Worm (Caenorhabditis elegans) whole organism, L1 larva: ENCODE data around the gene nhr-39.

Source experiments
- C04F5.9 ChIP-seq: sonication (generic microtip); optimal IDR thresholded peaks from 2 replicates; lab custom pipeline; 2016; ENCODE audit warnings: missing genetic modification characterization, missing compliant biosample characterization
- C34B4.2 ChIP-seq: sonication (generic microtip); optimal IDR thresholded peaks from 2 replicates; lab custom pipeline; 2017; ENCODE audit warnings: mild to moderate bottlenecking, missing genetic modification characterization, missing compliant biosample characterization
- F16B12.6 ChIP-seq: fragments of 150-350 bp; optimal IDR thresholded peaks from 2 replicates; lab custom pipeline; 2014; ENCODE audit warnings: missing biosample characterization, missing genetic modification characterization
- Y116A8C.19 ChIP-seq: sonication (generic microtip); optimal IDR thresholded peaks from 2 replicates; lab custom pipeline; 2016; ENCODE audit warnings: missing compliant biosample characterization, missing genetic modification characterization, borderline replicate concordance
- alr-1 ChIP-seq: fragments of 200-800 bp; sonication (Bioruptor generic); optimal IDR thresholded peaks from 2 replicates; lab custom pipeline; 2018; ENCODE audit warnings: borderline replicate concordance, mild to moderate bottlenecking, missing genetic modification characterization, missing compliant biosample characterization
- aly-2 ChIP-seq: fragments of 150-350 bp; optimal IDR thresholded peaks from 2 replicates; lab custom pipeline; 2014; ENCODE audit warnings: missing biosample characterization, missing genetic modification characterization
- blmp-1 ChIP-seq: fragments of 150-350 bp; optimal IDR thresholded peaks from 2 replicates; lab custom pipeline; 2014; ENCODE audit warnings: missing biosample characterization, missing genetic modification characterization
- ceh-63 ChIP-seq: fragments of 200-800 bp; sonication (Bioruptor generic); optimal IDR thresholded peaks from 2 replicates; lab custom pipeline; 2018; ENCODE audit warnings: mild to moderate bottlenecking, missing genetic modification characterization, missing compliant biosample characterization
- ceh-88 ChIP-seq: fragments of 200-800 bp; sonication (Bioruptor generic); IDR thresholded peaks from 2 replicates; pipeline ENCODE4 v1.3.6; 2022; ENCODE audit warnings: missing genetic modification characterization, missing compliant biosample characterization
- ceh-90 ChIP-seq: sonication (generic microtip); optimal IDR thresholded peaks from 2 replicates; lab custom pipeline; 2016; ENCODE audit warnings: missing genetic modification characterization, missing compliant biosample characterization
- ces-1 ChIP-seq: fragments of 150-350 bp; optimal IDR thresholded peaks from 2 replicates; lab custom pipeline; 2014; ENCODE audit warnings: missing biosample characterization, missing genetic modification reagents, missing genetic modification characterization
- efl-1 ChIP-seq, 4 experiments: fragments of 150-350 bp; optimal IDR thresholded peaks in 3 of 4; peaks in 1 of 4; 1 replicate in 1 of 4; 2 replicates in 3 of 4; lab custom pipeline; 2014; ENCODE audit warnings: missing biosample characterization in 2 of 4, missing genetic modification characterization in 2 of 4, missing genetic modification reagents in 2 of 4
- elt-2 ChIP-seq: sonication (generic microtip); optimal IDR thresholded peaks from 2 replicates; lab custom pipeline; 2016; ENCODE audit warnings: missing genetic modification characterization, mild to moderate bottlenecking, inconsistent platforms, missing compliant biosample characterization, missing genetic modification reagents
- elt-3 ChIP-seq, 6 experiments: fragments of 150-350 bp in 1 of 6; sonication (generic microtip); optimal IDR thresholded peaks; 2 replicates each; lab custom pipeline; 2017 to 2018; ENCODE audit warnings: missing biosample characterization in 6 of 6, missing genetic modification characterization in 6 of 6, inconsistent platforms in 1 of 6
- fkh-8 ChIP-seq: sonication (generic microtip); optimal IDR thresholded peaks from 2 replicates; lab custom pipeline; 2016; ENCODE audit warnings: mild to moderate bottlenecking, missing genetic modification characterization, missing compliant biosample characterization
- grh-1 ChIP-seq: fragments of 200-800 bp; sonication (Bioruptor generic); IDR thresholded peaks from 2 replicates; pipeline ENCODE4 v1.3.6; 2022; ENCODE audit warnings: missing genetic modification reagents, missing genetic modification characterization, missing compliant biosample characterization
- hlh-17 ChIP-seq: fragments of 200-800 bp; sonication (Bioruptor generic); optimal IDR thresholded peaks from 2 replicates; lab custom pipeline; 2018; ENCODE audit warnings: missing genetic modification characterization, mild to moderate bottlenecking, missing compliant biosample characterization, moderate library complexity, borderline replicate concordance
- hlh-4 ChIP-seq: sonication (generic microtip); optimal IDR thresholded peaks from 2 replicates; lab custom pipeline; 2016; ENCODE audit warnings: mild to moderate bottlenecking, missing genetic modification characterization, missing compliant biosample characterization
- lin-13 ChIP-seq: fragments of 150-350 bp; optimal IDR thresholded peaks from 2 replicates; lab custom pipeline; 2014; ENCODE audit warnings: missing biosample characterization, missing genetic modification reagents, missing genetic modification characterization
- lin-14 ChIP-seq: fragments of 200-800 bp; sonication (Bioruptor generic); optimal IDR thresholded peaks from 2 replicates; lab custom pipeline; 2018; ENCODE audit warnings: mild to moderate bottlenecking, missing genetic modification characterization, moderate library complexity, missing compliant biosample characterization
- lin-15B ChIP-seq: fragments of 150-350 bp; sonication (generic microtip); optimal IDR thresholded peaks from 3 replicates; lab custom pipeline; 2014; ENCODE audit warnings: missing biosample characterization, missing genetic modification characterization
- lin-35 ChIP-seq, 2 experiments: fragments of 150-350 bp; optimal IDR thresholded peaks; 2 replicates each; lab custom pipeline; 2014; ENCODE audit warnings: missing biosample characterization in 2 of 2, missing genetic modification characterization in 2 of 2, missing genetic modification reagents in 2 of 2
- lin-39 ChIP-seq: fragments of 150-350 bp; optimal IDR thresholded peaks from 2 replicates; lab custom pipeline; 2014; ENCODE audit warnings: missing biosample characterization, missing genetic modification reagents, missing genetic modification characterization
- lsy-2 ChIP-seq, 2 experiments: fragments of 150-350 bp; optimal IDR thresholded peaks; 2 replicates each; lab custom pipeline; 2014; ENCODE audit warnings: missing biosample characterization in 2 of 2, missing genetic modification characterization in 2 of 2
- mab-9 ChIP-seq: fragments of 200-800 bp; sonication (Bioruptor generic); IDR thresholded peaks from 2 replicates; pipeline ENCODE4 v1.3.6; 2022; ENCODE audit warnings: missing genetic modification reagents, missing genetic modification characterization, missing compliant biosample characterization
- mef-2 ChIP-seq: fragments of 150-350 bp; optimal IDR thresholded peaks from 2 replicates; lab custom pipeline; 2014; ENCODE audit warnings: missing biosample characterization, missing genetic modification characterization
- nhr-11 ChIP-seq: fragments of 150-350 bp; optimal IDR thresholded peaks from 2 replicates; lab custom pipeline; 2014; ENCODE audit warnings: missing biosample characterization, missing genetic modification characterization
- nhr-20 ChIP-seq: sonication (generic microtip); optimal IDR thresholded peaks from 2 replicates; lab custom pipeline; 2016; ENCODE audit warnings: mild to moderate bottlenecking, missing genetic modification characterization, missing compliant biosample characterization
- nhr-237 ChIP-seq: fragments of 150-350 bp; optimal IDR thresholded peaks from 2 replicates; lab custom pipeline; 2014; ENCODE audit warnings: missing biosample characterization, missing genetic modification characterization
- nhr-28 ChIP-seq: fragments of 150-350 bp; optimal IDR thresholded peaks from 2 replicates; lab custom pipeline; 2014; ENCODE audit warnings: missing biosample characterization, missing genetic modification characterization
- nhr-47 ChIP-seq: sonication (generic microtip); optimal IDR thresholded peaks from 2 replicates; lab custom pipeline; 2016; ENCODE audit warnings: mild to moderate bottlenecking, missing genetic modification characterization, moderate library complexity, missing compliant biosample characterization
- nhr-71 ChIP-seq: sonication (generic microtip); optimal IDR thresholded peaks from 2 replicates; lab custom pipeline; 2016; ENCODE audit warnings: mild to moderate bottlenecking, missing genetic modification characterization, moderate library complexity, missing compliant biosample characterization
- nhr-76 ChIP-seq: sonication (generic microtip); optimal IDR thresholded peaks from 2 replicates; lab custom pipeline; 2017; ENCODE audit warnings: missing biosample characterization, missing genetic modification characterization
- nhr-84 ChIP-seq: sonication (generic microtip); optimal IDR thresholded peaks from 2 replicates; lab custom pipeline; 2017; ENCODE audit warnings: missing biosample characterization, missing genetic modification characterization
- nhr-85 ChIP-seq: sonication (generic microtip); peaks from one replicate; lab custom pipeline; 2016; ENCODE audit warnings: missing genetic modification characterization, inconsistent platforms, missing compliant biosample characterization
- pag-3 ChIP-seq: sonication (generic microtip); optimal IDR thresholded peaks from 2 replicates; lab custom pipeline; 2017; ENCODE audit warnings: missing genetic modification characterization, mild to moderate bottlenecking, missing compliant biosample characterization, antibody characterized with exemption, borderline replicate concordance; ENCODE audit not compliant: insufficient read depth
- pax-3 ChIP-seq: fragments of 200-800 bp; sonication (Bioruptor generic); optimal IDR thresholded peaks from 2 replicates; lab custom pipeline; 2018; ENCODE audit warnings: mild to moderate bottlenecking, missing genetic modification characterization, moderate library complexity, missing compliant biosample characterization
- skn-1 ChIP-seq: fragments of 150-350 bp; optimal IDR thresholded peaks from 2 replicates; lab custom pipeline; 2014; ENCODE audit warnings: missing biosample characterization, missing genetic modification characterization
- tlp-1 ChIP-seq: fragments of 150-350 bp; optimal IDR thresholded peaks from 2 replicates; lab custom pipeline; 2014; ENCODE audit warnings: missing biosample characterization, missing genetic modification characterization
- unc-130 ChIP-seq: fragments of 150-350 bp; optimal IDR thresholded peaks from 2 replicates; lab custom pipeline; 2017; ENCODE audit warnings: missing biosample characterization, missing genetic modification characterization, inconsistent platforms
- unc-86 ChIP-seq: sonication (generic microtip); optimal IDR thresholded peaks from 2 replicates; lab custom pipeline; 2016; ENCODE audit warnings: missing genetic modification characterization, missing compliant biosample characterization
- zip-4 ChIP-seq: fragments of 200-800 bp; sonication (Bioruptor generic); optimal IDR thresholded peaks from 2 replicates; lab custom pipeline; 2018; ENCODE audit warnings: mild to moderate bottlenecking, missing genetic modification characterization, moderate library complexity, missing compliant biosample characterization
- ztf-11 ChIP-seq, 2 experiments: sonication (generic microtip); optimal IDR thresholded peaks; 2 replicates each; lab custom pipeline; 2016 to 2017; ENCODE audit warnings: missing genetic modification characterization in 2 of 2, missing biosample characterization in 1 of 2, missing compliant biosample characterization in 1 of 2
- ztf-4 ChIP-seq: fragments of 150-350 bp; optimal IDR thresholded peaks from 2 replicates; lab custom pipeline; 2014; ENCODE audit warnings: missing biosample characterization, missing genetic modification characterization

The nhr-39 gene

DNA sequence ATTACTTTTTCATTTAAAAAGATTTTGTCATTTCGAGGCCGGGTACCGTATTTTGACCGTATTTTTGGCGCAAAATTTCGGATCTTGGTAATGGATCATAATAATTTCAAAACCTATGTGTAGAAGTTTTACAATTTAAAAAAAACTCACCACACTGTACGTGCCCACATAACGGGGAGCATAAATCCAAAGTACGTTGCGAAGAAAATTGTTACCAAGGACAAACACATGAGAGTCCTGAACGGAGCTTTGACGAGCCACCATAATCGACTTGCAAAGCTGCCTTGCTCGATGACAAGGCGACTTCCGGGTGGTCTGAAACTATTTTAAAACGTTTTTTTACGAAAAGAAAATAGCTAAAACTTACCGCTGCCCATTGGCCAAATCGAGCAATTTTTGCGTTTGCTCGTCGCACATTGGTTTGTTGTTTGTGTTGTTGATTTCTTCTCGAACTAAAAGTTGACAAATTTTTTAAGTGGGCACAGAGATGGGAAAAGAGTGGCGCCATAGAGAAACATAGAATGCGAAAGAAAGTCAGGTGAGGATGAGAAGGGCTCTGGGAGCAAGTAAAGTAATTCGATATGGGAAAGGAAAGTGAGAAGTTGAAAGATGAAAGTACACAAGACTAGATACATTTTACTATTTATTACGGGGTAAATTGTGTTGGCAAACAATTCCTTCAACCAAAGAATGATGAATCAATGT, 29.6 kb downstream of the nhr-39 start:
- TF ChIP-seq Y116A8C.19 (tag; lab: Kevin White, UChicago) (no peak), lin-15B (tag; lab: Kevin White, UChicago) (no peak), nhr-11 (no peak), ztf-11 (tag; optimal IDR thresholded peaks at IDR 0.05; lab: Kevin White, UChicago) (no peak), mef-2 (tag; lab: Kevin White, UChicago) (no peak), hlh-4 (tag; lab: Kevin White, UChicago) (no peak), nhr-85 (no peak)

DNA sequence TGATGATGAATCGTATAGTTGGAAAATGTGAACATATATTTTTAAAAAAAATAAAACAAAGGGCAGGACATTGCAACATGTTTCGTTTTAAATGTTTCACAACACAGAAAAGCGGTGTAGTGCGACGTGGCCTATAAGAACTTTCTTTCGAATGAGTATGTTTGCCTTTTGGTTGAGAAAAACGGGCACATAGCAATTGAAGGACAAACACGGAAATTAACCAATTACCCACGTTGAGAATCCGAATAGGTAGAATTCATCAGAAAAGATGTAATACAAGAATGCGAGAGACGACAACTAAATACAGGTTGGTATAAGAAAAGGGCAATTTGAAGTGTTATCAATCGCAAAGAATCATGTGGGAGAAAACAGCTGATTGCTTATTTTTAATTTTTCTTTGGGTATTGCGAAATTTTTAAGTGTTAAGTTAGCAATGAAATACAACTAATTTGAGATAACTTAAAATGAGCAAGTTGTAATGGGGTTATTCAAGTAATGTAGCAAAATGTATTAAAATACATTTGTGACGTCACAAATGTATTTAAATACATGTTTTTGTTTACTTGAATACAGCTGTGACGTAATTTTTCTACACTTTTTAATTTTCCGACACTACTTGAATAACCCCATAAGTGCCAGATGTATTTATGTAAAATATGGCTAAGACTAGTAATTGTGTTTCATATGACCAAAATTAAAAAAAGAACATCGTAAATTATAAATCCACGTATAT, 30.4 kb downstream of the nhr-39 start, which contains the start of gene acl-14:
TSS of gene acl-14 (minus strand) at position 316 of the 733 bp plus-strand sequence.
- TF ChIP-seq elt-3 (tag; optimal IDR thresholded peaks at IDR 0.05; lab: Kevin White, UChicago) (peak in 2 of 6 experiments; percentile 26 to 84), lin-14 (GFP tag; lab: Kevin White, UChicago) (peak; percentile 33), C34B4.2 (no peak), C04F5.9 (tag; lab: Kevin White, UChicago) (no peak), lin-15B (tag; lab: Kevin White, UChicago) (no peak), pax-3 (tag; lab: Kevin White, UChicago) (peak; percentile 4), ceh-90 (tag; lab: Kevin White, UChicago) (no peak), mab-9 (GFP tag; lab: Robert Waterston, UW) (no peak), skn-1 (tag; lab: Kevin White, UChicago) (peak; percentile 23), ztf-4 (tag; lab: Kevin White, UChicago) (no peak), nhr-47 (no peak), ceh-63 (GFP tag; lab: Kevin White, UChicago) (no peak), nhr-71 (tag; lab: Kevin White, UChicago) (peak; percentile 21), nhr-84 (tag; lab: Kevin White, UChicago) (no peak), nhr-76 (tag; lab: Kevin White, UChicago) (no peak), fkh-8 (no peak), lin-13 (GFP tag; lab: Kevin White, UChicago) (no peak), alr-1 (tag; lab: Kevin White, UChicago) (no peak), zip-4 (GFP tag; lab: Kevin White, UChicago) (peak; percentile 71), pag-3 (peak; percentile 37), aly-2 (tag; lab: Kevin White, UChicago) (no peak), tlp-1 (tag; lab: Kevin White, UChicago) (no peak), efl-1 (optimal IDR thresholded peaks at IDR 0.05; lab: Kevin White, UChicago) (no peak), efl-1 (GFP tag; optimal IDR thresholded peaks at IDR 0.05 in 1 of 2; lab: Kevin White, UChicago) (peak in 1 of 2 experiments; percentile 45), lsy-2 (tag; optimal IDR thresholded peaks at IDR 0.05; lab: Kevin White, UChicago) (no peak), lin-39 (tag; lab: Kevin White, UChicago) (no peak), grh-1 (no peak), blmp-1 (tag; lab: Kevin White, UChicago) (peak; percentile 55), nhr-28 (tag; lab: Kevin White, UChicago) (no peak), nhr-85 (peak; percentile 89), hlh-4 (tag; lab: Kevin White, UChicago) (no peak), nhr-20 (peak; percentile 12), elt-2 (tag; lab: Kevin White, UChicago) (peak; percentile 19), F16B12.6 (no peak), ceh-88 (GFP tag; lab: Robert Waterston, UW) (no peak), ces-1 (GFP tag; lab: Kevin White, UChicago) (no peak), Y116A8C.19 (tag; lab: Kevin White, UChicago) (no peak), lin-35 (GFP tag; optimal IDR thresholded peaks at IDR 0.05; lab: Kevin White, UChicago) (peak in 1 of 2 experiments; percentile 32), unc-86 (tag; lab: Kevin White, UChicago) (no peak), unc-130 (tag; lab: Kevin White, UChicago) (no peak), hlh-17 (no peak), nhr-237 (tag; lab: Kevin White, UChicago) (no peak)
